Worm (Caenorhabditis elegans) whole organism, L1 larva: ENCODE data around the gene nhr-21.
A peak's percentile ranks its signal among the peaks of the same experiment; 100 is the strongest.

Experiments
- F16B12.6 ChIP-seq: fragments of 150-350 bp; optimal IDR thresholded peaks from 2 replicates; lab custom pipeline; 2014; ENCODE audit warnings: missing biosample characterization, missing genetic modification characterization
- Y116A8C.19 ChIP-seq: sonication (generic microtip); optimal IDR thresholded peaks from 2 replicates; lab custom pipeline; 2016; ENCODE audit warnings: missing compliant biosample characterization, missing genetic modification characterization, borderline replicate concordance
- blmp-1 ChIP-seq: fragments of 150-350 bp; optimal IDR thresholded peaks from 2 replicates; lab custom pipeline; 2014; ENCODE audit warnings: missing biosample characterization, missing genetic modification characterization
- ceh-8 ChIP-seq: fragments of 200-800 bp; sonication (Bioruptor generic); optimal IDR thresholded peaks from 2 replicates; lab custom pipeline; 2018; ENCODE audit warnings: mild to moderate bottlenecking, missing genetic modification characterization, moderate library complexity, missing compliant biosample characterization
- ceh-82 ChIP-seq, 3 experiments: fragments of 150-350 bp in 1 of 3; sonication (generic microtip) in 2 of 3; optimal IDR thresholded peaks; 2 replicates each; lab custom pipeline; 2014 to 2017; ENCODE audit warnings: missing biosample characterization in 3 of 3, missing genetic modification characterization in 3 of 3
- ceh-90 ChIP-seq: sonication (generic microtip); optimal IDR thresholded peaks from 2 replicates; lab custom pipeline; 2016; ENCODE audit warnings: missing genetic modification characterization, missing compliant biosample characterization
- dpl-1 ChIP-seq, 3 experiments: fragments of 150-350 bp in 2 of 3; sonication (generic microtip) in 1 of 3; optimal IDR thresholded peaks; 2 replicates each; lab custom pipeline; 2014 to 2017; ENCODE audit warnings: missing biosample characterization in 3 of 3, missing genetic modification characterization in 3 of 3, missing genetic modification reagents in 3 of 3
- dsc-1 ChIP-seq: sonication (generic microtip); optimal IDR thresholded peaks from 2 replicates; lab custom pipeline; 2016; ENCODE audit warnings: mild to moderate bottlenecking, missing genetic modification characterization, missing compliant biosample characterization
- efl-1 ChIP-seq, 4 experiments: fragments of 150-350 bp; optimal IDR thresholded peaks in 3 of 4; peaks in 1 of 4; 1 replicate in 1 of 4; 2 replicates in 3 of 4; lab custom pipeline; 2014; ENCODE audit warnings: missing biosample characterization in 2 of 4, missing genetic modification characterization in 2 of 4, missing genetic modification reagents in 2 of 4
- efl-3 ChIP-seq: fragments of 200-800 bp; sonication (Bioruptor generic); optimal IDR thresholded peaks from 2 replicates; lab custom pipeline; 2018; ENCODE audit warnings: mild to moderate bottlenecking, missing genetic modification characterization, missing compliant biosample characterization
- egl-13 ChIP-seq: sonication (generic microtip); optimal IDR thresholded peaks from 2 replicates; lab custom pipeline; 2016; ENCODE audit warnings: missing genotype, missing genetic modification reagents, missing genetic modification characterization, missing compliant biosample characterization
- elt-2 ChIP-seq: sonication (generic microtip); optimal IDR thresholded peaks from 2 replicates; lab custom pipeline; 2016; ENCODE audit warnings: missing genetic modification characterization, mild to moderate bottlenecking, inconsistent platforms, missing compliant biosample characterization, missing genetic modification reagents
- fkh-10 ChIP-seq: sonication (generic microtip); optimal IDR thresholded peaks from 2 replicates; lab custom pipeline; 2017; ENCODE audit warnings: missing biosample characterization, missing genetic modification reagents, missing genetic modification characterization
- fkh-4 ChIP-seq: sonication (generic microtip); optimal IDR thresholded peaks from 2 replicates; lab custom pipeline; 2016; ENCODE audit warnings: missing compliant biosample characterization, missing genetic modification characterization, borderline replicate concordance
- hpl-2 ChIP-seq: fragments of 150-350 bp; optimal IDR thresholded peaks from 2 replicates; lab custom pipeline; 2014; ENCODE audit warnings: missing biosample characterization, missing genetic modification reagents, missing genetic modification characterization
- isw-1 ChIP-seq: fragments of 200-800 bp; sonication (Bioruptor generic); IDR thresholded peaks from 2 replicates; pipeline ENCODE4 v1.3.6; 2022; ENCODE audit warnings: missing genetic modification characterization, missing compliant biosample characterization
- lin-14 ChIP-seq: fragments of 200-800 bp; sonication (Bioruptor generic); optimal IDR thresholded peaks from 2 replicates; lab custom pipeline; 2018; ENCODE audit warnings: mild to moderate bottlenecking, missing genetic modification characterization, moderate library complexity, missing compliant biosample characterization
- lin-15B ChIP-seq: fragments of 150-350 bp; sonication (generic microtip); optimal IDR thresholded peaks from 3 replicates; lab custom pipeline; 2014; ENCODE audit warnings: missing biosample characterization, missing genetic modification characterization
- lin-35 ChIP-seq, 2 experiments: fragments of 150-350 bp; optimal IDR thresholded peaks; 2 replicates each; lab custom pipeline; 2014; ENCODE audit warnings: missing biosample characterization in 2 of 2, missing genetic modification characterization in 2 of 2, missing genetic modification reagents in 2 of 2
- lir-3 ChIP-seq: sonication (generic microtip); optimal IDR thresholded peaks from 2 replicates; lab custom pipeline; 2016; ENCODE audit warnings: mild to moderate bottlenecking, missing genetic modification characterization, moderate library complexity, missing compliant biosample characterization; ENCODE audit not compliant: poor library complexity
- lsy-2 ChIP-seq, 2 experiments: fragments of 150-350 bp; optimal IDR thresholded peaks; 2 replicates each; lab custom pipeline; 2014; ENCODE audit warnings: missing biosample characterization in 2 of 2, missing genetic modification characterization in 2 of 2
- mab-9 ChIP-seq: fragments of 200-800 bp; sonication (Bioruptor generic); IDR thresholded peaks from 2 replicates; pipeline ENCODE4 v1.3.6; 2022; ENCODE audit warnings: missing genetic modification reagents, missing genetic modification characterization, missing compliant biosample characterization
- mdl-1 ChIP-seq, 2 experiments: fragments of 150-350 bp; optimal IDR thresholded peaks; 2 replicates each; lab custom pipeline; 2014 to 2017; ENCODE audit warnings: missing biosample characterization in 2 of 2, missing genetic modification characterization in 2 of 2, inconsistent platforms in 1 of 2
- mef-2 ChIP-seq: fragments of 150-350 bp; optimal IDR thresholded peaks from 2 replicates; lab custom pipeline; 2014; ENCODE audit warnings: missing biosample characterization, missing genetic modification characterization
- mep-1 ChIP-seq: fragments of 150-350 bp; optimal IDR thresholded peaks from 2 replicates; lab custom pipeline; 2014; ENCODE audit warnings: missing biosample characterization, missing genetic modification characterization
- nhr-11 ChIP-seq: fragments of 150-350 bp; optimal IDR thresholded peaks from 2 replicates; lab custom pipeline; 2014; ENCODE audit warnings: missing biosample characterization, missing genetic modification characterization
- nhr-19 ChIP-seq: fragments of 200-800 bp; sonication (Bioruptor generic); conservative IDR thresholded peaks from 2 replicates; pipeline ENCODE4 v1.3.6; 2022; ENCODE audit warnings: missing genetic modification characterization, missing compliant biosample characterization
- nhr-237 ChIP-seq: fragments of 150-350 bp; optimal IDR thresholded peaks from 2 replicates; lab custom pipeline; 2014; ENCODE audit warnings: missing biosample characterization, missing genetic modification characterization
- nhr-28 ChIP-seq: fragments of 150-350 bp; optimal IDR thresholded peaks from 2 replicates; lab custom pipeline; 2014; ENCODE audit warnings: missing biosample characterization, missing genetic modification characterization
- nhr-47 ChIP-seq: sonication (generic microtip); optimal IDR thresholded peaks from 2 replicates; lab custom pipeline; 2016; ENCODE audit warnings: mild to moderate bottlenecking, missing genetic modification characterization, moderate library complexity, missing compliant biosample characterization
- nhr-76 ChIP-seq: sonication (generic microtip); optimal IDR thresholded peaks from 2 replicates; lab custom pipeline; 2017; ENCODE audit warnings: missing biosample characterization, missing genetic modification characterization
- nhr-85 ChIP-seq: sonication (generic microtip); peaks from one replicate; lab custom pipeline; 2016; ENCODE audit warnings: missing genetic modification characterization, inconsistent platforms, missing compliant biosample characterization
- nhr-90 ChIP-seq: sonication (generic microtip); optimal IDR thresholded peaks from 2 replicates; lab custom pipeline; 2016; ENCODE audit warnings: mild to moderate bottlenecking, missing genetic modification characterization, missing compliant biosample characterization; ENCODE audit not compliant: poor library complexity
- pag-3 ChIP-seq: sonication (generic microtip); optimal IDR thresholded peaks from 2 replicates; lab custom pipeline; 2017; ENCODE audit warnings: missing genetic modification characterization, mild to moderate bottlenecking, missing compliant biosample characterization, antibody characterized with exemption, borderline replicate concordance; ENCODE audit not compliant: insufficient read depth
- pax-3 ChIP-seq: fragments of 200-800 bp; sonication (Bioruptor generic); optimal IDR thresholded peaks from 2 replicates; lab custom pipeline; 2018; ENCODE audit warnings: mild to moderate bottlenecking, missing genetic modification characterization, moderate library complexity, missing compliant biosample characterization
- rnt-1 ChIP-seq: sonication (generic microtip); optimal IDR thresholded peaks from 2 replicates; lab custom pipeline; 2016; ENCODE audit warnings: mild to moderate bottlenecking, missing genetic modification characterization, moderate library complexity, missing compliant biosample characterization
- skn-1 ChIP-seq: fragments of 150-350 bp; optimal IDR thresholded peaks from 2 replicates; lab custom pipeline; 2014; ENCODE audit warnings: missing biosample characterization, missing genetic modification characterization
- snpc-4 ChIP-seq: fragments of 150-350 bp; optimal IDR thresholded peaks from 2 replicates; lab custom pipeline; 2014; ENCODE audit warnings: missing biosample characterization, missing genetic modification characterization
- snu-23 ChIP-seq: sonication (generic microtip); optimal IDR thresholded peaks from 2 replicates; lab custom pipeline; 2016; ENCODE audit warnings: missing genetic modification characterization, missing compliant biosample characterization
- sup-37 ChIP-seq: fragments of 200-800 bp; sonication (Bioruptor generic); optimal IDR thresholded peaks from 2 replicates; lab custom pipeline; 2018; ENCODE audit warnings: mild to moderate bottlenecking, missing genetic modification characterization, missing compliant biosample characterization
- vab-15 ChIP-seq: sonication (generic microtip); optimal IDR thresholded peaks from 2 replicates; lab custom pipeline; 2017; ENCODE audit warnings: missing genotype, mild to moderate bottlenecking, missing genetic modification characterization, missing compliant biosample characterization
- xbp-1 ChIP-seq: sonication (generic microtip); optimal IDR thresholded peaks from 2 replicates; lab custom pipeline; 2016; ENCODE audit warnings: missing genetic modification characterization, missing compliant biosample characterization
- ztf-4 ChIP-seq: fragments of 150-350 bp; optimal IDR thresholded peaks from 2 replicates; lab custom pipeline; 2014; ENCODE audit warnings: missing biosample characterization, missing genetic modification characterization

Gene nhr-21

ce11 chrII:7393922-7394689 is 55.1 kb downstream of the nhr-21 start (continued):
- TF ChIP-seq dpl-1 (GFP tag; optimal IDR thresholded peaks at IDR 0.05; lab: Kevin White, UChicago) = no peak
- TF ChIP-seq, all 84 proteins: peak for 10

- TF ChIP-seq pax-3 (no peak), fkh-4 (tag; lab: Kevin White, UChicago) (no peak), elt-2 (tag; lab: Kevin White, UChicago) (no peak), lin-14 (GFP tag; lab: Kevin White, UChicago) (no peak), efl-1 (optimal IDR thresholded peaks at IDR 0.05; lab: Kevin White, UChicago) (no peak), efl-1 (GFP tag; optimal IDR thresholded peaks at IDR 0.05 in 1 of 2; lab: Kevin White, UChicago) (peak in 1 of 2 experiments; percentile 62)
Measured at ce11 chrII:7394690-7395054, 55.6 kb downstream of the nhr-21 start, which contains the start of gene bath-44. bath-44 (plus strand) TSS chrII:7394955.

ce11 chrII:7396081-7396480 is 57.1 kb downstream of the nhr-21 start:
- TF ChIP-seq skn-1 (tag; lab: Kevin White, UChicago) = no peak
- no peak for TF ChIP-seq ceh-8 (GFP tag; lab: Kevin White, UChicago)
- TF ChIP-seq vab-15 (tag; lab: Kevin White, UChicago) = no peak
- no peak for TF ChIP-seq dsc-1 (tag; lab: Kevin White, UChicago)
- no peak for TF ChIP-seq fkh-10 (GFP tag; lab: Kevin White, UChicago)
- TF ChIP-seq isw-1 (GFP tag; lab: Robert Waterston, UW) = no peak
- TF ChIP-seq snu-23 (GFP tag; lab: Kevin White, UChicago) = no peak
- TF ChIP-seq efl-3 (GFP tag; lab: Kevin White, UChicago) = no peak
- TF ChIP-seq F16B12.6 (tag; lab: Kevin White, UChicago) = no peak
- no peak for TF ChIP-seq mab-9 (GFP tag; lab: Robert Waterston, UW)
- no peak for TF ChIP-seq pag-3 (tag; lab: Kevin White, UChicago)
- TF ChIP-seq snpc-4 = no peak
- TF ChIP-seq nhr-19 = no peak
- no peak for TF ChIP-seq nhr-28 (tag; lab: Kevin White, UChicago)
- no peak for TF ChIP-seq ceh-82 (tag; optimal IDR thresholded peaks at IDR 0.05; lab: Kevin White, UChicago)
- no peak for TF ChIP-seq lin-35 (GFP tag; optimal IDR thresholded peaks at IDR 0.05; lab: Kevin White, UChicago)
- TF ChIP-seq lir-3 (tag; lab: Kevin White, UChicago) = no peak
- no peak for TF ChIP-seq hpl-2
- no peak for TF ChIP-seq ceh-90 (tag; lab: Kevin White, UChicago)
- TF ChIP-seq ztf-4 (tag; lab: Kevin White, UChicago) = no peak
- TF ChIP-seq, all 84 proteins: peak for 0

- TF ChIP-seq nhr-237 (tag; lab: Kevin White, UChicago) (no peak), nhr-90 (tag; lab: Kevin White, UChicago) (peak; percentile 8), efl-1 (optimal IDR thresholded peaks at IDR 0.05; lab: Kevin White, UChicago) (peak; percentile 29 to 52), efl-1 (GFP tag; optimal IDR thresholded peaks at IDR 0.05 in 1 of 2; lab: Kevin White, UChicago) (peak; percentile 55 to 96), nhr-85 (peak; percentile 63), Y116A8C.19 (tag; lab: Kevin White, UChicago) (no peak), mab-9 (GFP tag; lab: Robert Waterston, UW) (no peak), blmp-1 (tag; lab: Kevin White, UChicago) (peak; percentile 0), lin-35 (GFP tag; optimal IDR thresholded peaks at IDR 0.05; lab: Kevin White, UChicago) (peak in 1 of 2 experiments; percentile 60), rnt-1 (tag; lab: Kevin White, UChicago) (peak; percentile 43), lin-15B (no peak), egl-13 (tag; lab: Kevin White, UChicago) (no peak), fkh-10 (GFP tag; lab: Kevin White, UChicago) (no peak), sup-37 (GFP tag; lab: Kevin White, UChicago) (no peak), mep-1 (no peak), F16B12.6 (tag; lab: Kevin White, UChicago) (no peak), dpl-1 (GFP tag; optimal IDR thresholded peaks at IDR 0.05; lab: Kevin White, UChicago) (peak in 2 of 3 experiments; percentile 40 to 49), lsy-2 (tag; optimal IDR thresholded peaks at IDR 0.05; lab: Kevin White, UChicago) (no peak), nhr-11 (no peak), xbp-1 (tag; lab: Kevin White, UChicago) (no peak), mdl-1 (tag; optimal IDR thresholded peaks at IDR 0.05; lab: Kevin White, UChicago) (no peak), nhr-76 (tag; lab: Kevin White, UChicago) (no peak), mef-2 (tag; lab: Kevin White, UChicago) (no peak), nhr-47 (tag; lab: Kevin White, UChicago) (no peak), elt-2 (tag; lab: Kevin White, UChicago) (no peak)
Measured at ce11 chrII:7397273-7397840, 58.3 kb downstream of the nhr-21 start.
